Fruit fly (Drosophila melanogaster) whole organism, embryonic: ENCODE data around the gene CG33927.
A peak's percentile ranks its signal among the peaks of the same experiment; 100 is the strongest.

Experiments used
- ATbp ChIP-seq: fragments of 200-800 bp; sonication (Bioruptor generic); optimal IDR thresholded peaks from 2 replicates; lab custom pipeline; 2017; ENCODE audit warnings: missing biosample characterization, mild to moderate bottlenecking, missing genetic modification characterization, missing genetic modification reagents
- Awh ChIP-seq: fragments of 200-800 bp; sonication (Bioruptor generic); IDR thresholded peaks from 2 replicates; pipeline ENCODE4, ENCODE4 v1.3.6; 2022; ENCODE audit warnings: missing biosample characterization, missing genetic modification characterization
- CG10209 ChIP-seq: fragments of 200-800 bp; sonication (Bioruptor generic); optimal IDR thresholded peaks from 3 replicates; lab custom pipeline; 2017; ENCODE audit warnings: missing biosample characterization, mild to moderate bottlenecking, missing genetic modification characterization, missing genetic modification reagents
- CG11695 ChIP-seq: fragments of 200-800 bp; sonication (Bioruptor generic); IDR thresholded peaks from 3 replicates; pipeline ENCODE4 v1.3.6; 2022; ENCODE audit warnings: missing biosample characterization, missing genetic modification characterization
- CG12659 ChIP-seq: fragments of 200-800 bp; sonication (Bioruptor generic); optimal IDR thresholded peaks from 3 replicates; lab custom pipeline; 2017; ENCODE audit warnings: mild to moderate bottlenecking, missing biosample characterization, missing genetic modification reagents, missing genetic modification characterization
- CG13775 ChIP-seq: fragments of 200-800 bp; sonication (Bioruptor generic); optimal IDR thresholded peaks from 3 replicates; lab custom pipeline; 2017; ENCODE audit warnings: missing biosample characterization, mild to moderate bottlenecking, missing genetic modification characterization
- CG15269 ChIP-seq: fragments of 200-800 bp; sonication (Bioruptor generic); optimal IDR thresholded peaks from 2 replicates; lab custom pipeline; 2018; ENCODE audit warnings: missing biosample characterization, mild to moderate bottlenecking, missing genetic modification characterization, moderate library complexity
- CG17385 ChIP-seq: fragments of 200-800 bp; sonication (Bioruptor generic); optimal IDR thresholded peaks from 3 replicates; lab custom pipeline; 2018; ENCODE audit warnings: missing biosample characterization, mild to moderate bottlenecking, missing genetic modification characterization
- CG2199 ChIP-seq: fragments of 200-800 bp; sonication (Bioruptor generic); IDR thresholded peaks from 3 replicates; pipeline ENCODE4 v1.3.6; 2022; ENCODE audit warnings: missing biosample characterization, missing genetic modification characterization
- CG2712 ChIP-seq: fragments of 200-800 bp; optimal IDR thresholded peaks from 3 replicates; lab custom pipeline; 2019; ENCODE audit warnings: missing biosample characterization, mild to moderate bottlenecking, missing genetic modification characterization, moderate library complexity
- CG31365 ChIP-seq: fragments of 200-800 bp; sonication (Bioruptor generic); optimal IDR thresholded peaks from 2 replicates; lab custom pipeline; 2018; ENCODE audit warnings: missing biosample characterization, mild to moderate bottlenecking, missing genetic modification characterization
- CG6272 ChIP-seq: fragments of 200-800 bp; sonication (Bioruptor generic); IDR thresholded peaks from 2 replicates; pipeline ENCODE4 v1.3.6; 2022; ENCODE audit warnings: missing biosample characterization, missing genetic modification characterization
- CG7372 ChIP-seq: fragments of 200-800 bp; sonication (Bioruptor generic); IDR thresholded peaks from 2 replicates; pipeline ENCODE4 v1.3.6; 2022; ENCODE audit warnings: missing biosample characterization, missing genetic modification characterization
- CG9727 ChIP-seq: fragments of 200-800 bp; sonication (Bioruptor generic); optimal IDR thresholded peaks from 3 replicates; lab custom pipeline; 2017; ENCODE audit warnings: missing biosample characterization, mild to moderate bottlenecking, missing genetic modification characterization
- CG9876 ChIP-seq: fragments of 200-800 bp; sonication (Bioruptor generic); optimal IDR thresholded peaks from 2 replicates; lab custom pipeline; 2016; ENCODE audit warnings: missing biosample characterization, missing genetic modification characterization
- Camta ChIP-seq: fragments of 200-800 bp; sonication (Bioruptor generic); optimal IDR thresholded peaks from 2 replicates; lab custom pipeline; 2016; ENCODE audit warnings: missing biosample characterization, missing genetic modification characterization
- Deaf1 ChIP-seq: fragments of 200-800 bp; optimal IDR thresholded peaks from 3 replicates; lab custom pipeline; 2019; ENCODE audit warnings: missing biosample characterization, mild to moderate bottlenecking, missing genetic modification characterization, moderate library complexity
- Dll ChIP-seq: fragments of 200-800 bp; sonication (Bioruptor generic); IDR thresholded peaks from 4 replicates; pipeline ENCODE4 v1.3.6; 2022; ENCODE audit warnings: missing biosample characterization, missing genetic modification characterization; ENCODE audit not compliant: partially characterized antibody
- Dp ChIP-seq: fragments of 200-800 bp; sonication (Bioruptor generic); optimal IDR thresholded peaks from 2 replicates; lab custom pipeline; 2018; ENCODE audit warnings: missing biosample characterization, mild to moderate bottlenecking, missing genetic modification characterization, moderate library complexity
- ERR ChIP-seq: fragments of 200-800 bp; sonication (Bioruptor generic); optimal IDR thresholded peaks from 2 replicates; lab custom pipeline; 2016; ENCODE audit warnings: missing biosample characterization, missing genetic modification characterization
- Eip74EF ChIP-seq, 2 experiments: fragments of 200-800 bp in 1 of 2; fragments of >200 bp in 1 of 2; sonication (Bioruptor generic) in 1 of 2; optimal IDR thresholded peaks; 2 replicates each; lab custom pipeline; 2017 to 2019; ENCODE audit warnings: missing biosample characterization in 2 of 2, missing genetic modification characterization in 2 of 2, mild to moderate bottlenecking in 1 of 2, moderate library complexity in 1 of 2
- H15 ChIP-seq: fragments of 200-800 bp; sonication (Bioruptor generic); IDR thresholded peaks from 3 replicates; pipeline ENCODE4 v1.3.6; 2022; ENCODE audit warnings: missing biosample characterization, missing genetic modification characterization
- HmgZ ChIP-seq: fragments of 200-800 bp; sonication (Bioruptor generic); optimal IDR thresholded peaks from 2 replicates; lab custom pipeline; 2018; ENCODE audit warnings: missing biosample characterization, mild to moderate bottlenecking, missing genetic modification characterization
- Hsf ChIP-seq: fragments of 200-800 bp; sonication (Bioruptor generic); optimal IDR thresholded peaks from 3 replicates; lab custom pipeline; 2016; ENCODE audit warnings: missing biosample characterization, missing genetic modification characterization
- Ravus ChIP-seq: fragments of 200-800 bp; sonication (Bioruptor generic); IDR thresholded peaks from 2 replicates; pipeline ENCODE4 v1.3.6; 2022; ENCODE audit warnings: missing biosample characterization, missing genetic modification characterization
- Side ChIP-seq: fragments of 200-800 bp; sonication (Bioruptor generic); optimal IDR thresholded peaks from 2 replicates; lab custom pipeline; 2016; ENCODE audit warnings: missing biosample characterization, missing genetic modification characterization
- Taf1 ChIP-seq: fragments of 200-800 bp; sonication (Bioruptor generic); IDR thresholded peaks from 2 replicates; pipeline ENCODE4 v1.3.6; 2022; ENCODE audit warnings: missing biosample characterization, missing genetic modification characterization
- Tbp ChIP-seq: fragments of >200 bp; optimal IDR thresholded peaks from 2 replicates; lab custom pipeline; 2018; ENCODE audit warnings: missing biosample characterization, missing genetic modification characterization
- amos ChIP-seq: fragments of 200-800 bp; sonication (Bioruptor generic); IDR thresholded peaks from 2 replicates; pipeline ENCODE4 v1.3.6; 2022; ENCODE audit warnings: missing biosample characterization, missing genetic modification characterization; ENCODE audit not compliant: partially characterized antibody
- bigmax ChIP-seq: fragments of 200-800 bp; sonication (Bioruptor generic); optimal IDR thresholded peaks from 2 replicates; lab custom pipeline; 2018; ENCODE audit warnings: missing biosample characterization, mild to moderate bottlenecking, missing genetic modification characterization
- br ChIP-seq: fragments of >200 bp; optimal IDR thresholded peaks from 2 replicates; lab custom pipeline; 2017
- btn ChIP-seq: fragments of 200-800 bp; sonication (Bioruptor generic); optimal IDR thresholded peaks from 2 replicates; lab custom pipeline; 2016; ENCODE audit warnings: missing biosample characterization, missing genetic modification characterization
- cg ChIP-seq: fragments of 200-800 bp; sonication (Bioruptor generic); optimal IDR thresholded peaks from 3 replicates; lab custom pipeline; 2019; ENCODE audit warnings: missing biosample characterization, mild to moderate bottlenecking, missing genetic modification characterization, moderate library complexity
- croc ChIP-seq: fragments of 200-800 bp; sonication (Bioruptor generic); conservative IDR thresholded peaks from 3 replicates; pipeline ENCODE4 v1.3.6; 2022; ENCODE audit warnings: missing biosample characterization, missing genetic modification characterization
- crol ChIP-seq: fragments of 200-800 bp; sonication (Bioruptor generic); IDR thresholded peaks from 2 replicates; pipeline ENCODE4 v1.3.6; 2022; ENCODE audit warnings: missing biosample characterization, missing genetic modification characterization
- danr ChIP-seq: fragments of 200-800 bp; sonication (Bioruptor generic); IDR thresholded peaks from 2 replicates; pipeline ENCODE4 v1.3.6; 2022; ENCODE audit warnings: missing biosample characterization, missing genetic modification characterization
- disco-r ChIP-seq: fragments of 200-800 bp; sonication (Bioruptor generic); optimal IDR thresholded peaks from 2 replicates; lab custom pipeline; 2016; ENCODE audit warnings: missing biosample characterization, missing genetic modification characterization
- dm ChIP-seq: fragments of 200-800 bp; sonication (Bioruptor generic); optimal IDR thresholded peaks from 3 replicates; lab custom pipeline; 2016; ENCODE audit warnings: missing biosample characterization, missing genetic modification characterization
- en ChIP-seq: fragments of 200-800 bp; sonication (Bioruptor generic); optimal IDR thresholded peaks from 2 replicates; lab custom pipeline; 2016; ENCODE audit warnings: missing biosample characterization, missing genetic modification characterization
- knrl ChIP-seq: fragments of 200-800 bp; sonication (Bioruptor generic); IDR thresholded peaks from 3 replicates; pipeline ENCODE4 v1.3.6; 2022; ENCODE audit warnings: missing biosample characterization, missing genetic modification characterization; ENCODE audit not compliant: partially characterized antibody
- nau ChIP-seq: fragments of 200-800 bp; sonication (Bioruptor generic); optimal IDR thresholded peaks from 3 replicates; lab custom pipeline; 2017; ENCODE audit warnings: missing biosample characterization, mild to moderate bottlenecking, missing genetic modification characterization, missing genetic modification reagents
- nerfin-1 ChIP-seq: fragments of 200-800 bp; sonication (Bioruptor generic); optimal IDR thresholded peaks from 3 replicates; lab custom pipeline; 2019; ENCODE audit warnings: missing biosample characterization, mild to moderate bottlenecking, missing genetic modification characterization, moderate library complexity
- peb ChIP-seq: fragments of 200-800 bp; sonication (Bioruptor generic); IDR thresholded peaks from 2 replicates; pipeline ENCODE4 v1.3.6; 2022; ENCODE audit warnings: missing biosample characterization, missing genetic modification characterization
- pfk ChIP-seq: fragments of 200-800 bp; sonication (Bioruptor generic); optimal IDR thresholded peaks from 2 replicates; lab custom pipeline; 2018; ENCODE audit warnings: missing biosample characterization, mild to moderate bottlenecking, missing genetic modification characterization, moderate library complexity
- rib ChIP-seq: fragments of 200-800 bp; sonication (Bioruptor generic); IDR thresholded peaks from 2 replicates; pipeline ENCODE4 v1.3.6; 2022; ENCODE audit warnings: missing biosample characterization, missing genetic modification characterization
- stwl ChIP-seq: fragments of 200-800 bp; sonication (Bioruptor generic); optimal IDR thresholded peaks from 3 replicates; lab custom pipeline; 2018; ENCODE audit warnings: missing biosample characterization, mild to moderate bottlenecking, missing genetic modification characterization, moderate library complexity
- trh ChIP-seq: fragments of 200-800 bp; sonication (Bioruptor generic); optimal IDR thresholded peaks from 2 replicates; lab custom pipeline; 2016; ENCODE audit warnings: missing biosample characterization, missing genetic modification characterization
- usp ChIP-seq: fragments of >200 bp; optimal IDR thresholded peaks from 2 replicates; lab custom pipeline; 2017; ENCODE audit warnings: missing biosample characterization, missing genetic modification characterization
- zfh2 ChIP-seq: fragments of 200-800 bp; sonication (Bioruptor generic); optimal IDR thresholded peaks from 2 replicates; lab custom pipeline; 2016; ENCODE audit warnings: missing biosample characterization, missing genetic modification characterization

The CG33927 gene

DNA sequence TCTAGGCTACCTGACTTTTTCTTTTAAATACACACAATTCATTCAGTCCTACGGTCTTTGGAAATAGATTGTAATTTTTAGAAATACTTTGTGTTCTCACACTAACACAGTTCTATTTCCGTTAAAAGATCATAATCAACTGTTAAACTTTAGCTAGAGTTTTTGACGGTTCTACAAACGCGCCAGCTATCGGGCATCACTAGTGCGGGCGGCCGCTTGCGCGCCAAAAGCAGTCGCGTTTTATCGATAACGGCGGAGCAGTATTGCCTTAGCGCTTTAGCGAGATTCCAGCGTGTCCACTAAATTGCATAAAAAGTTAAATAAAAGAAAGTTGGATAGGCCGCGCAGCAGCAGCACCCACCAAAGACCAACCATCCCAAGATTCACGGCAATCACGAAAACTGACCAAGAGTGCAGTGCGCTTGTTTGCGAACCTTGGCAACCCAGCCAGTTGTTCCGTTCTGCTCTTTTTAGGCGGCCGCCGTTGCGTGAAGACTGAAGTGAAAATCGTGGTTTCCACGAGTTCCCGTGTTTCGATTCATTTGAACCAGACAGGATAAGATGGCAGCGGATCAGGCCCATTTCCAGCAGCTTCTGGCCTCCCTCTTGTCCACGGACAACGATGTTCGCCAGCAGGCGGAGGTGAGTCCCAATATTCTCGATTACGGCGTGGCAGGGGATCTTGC, 41.1 kb downstream of the CG33927 start, which contains the start of gene Karybeta3 (continued):
- TF ChIP-seq Ravus (GFP tag; lab: Robert Waterston, UW) (no peak; the same call in 1 of the 2 replicates), CG12659 (GFP tag; lab: Kevin White, UChicago) (peak; percentile 73), nau (peak; percentile 69), usp (GFP tag; lab: Kevin White, UChicago) (no peak), Camta (peak; percentile 55), Deaf1 (tag; lab: Kevin White, UChicago) (no peak), Hsf (GFP tag; lab: Kevin White, UChicago) (peak; percentile 82), ERR (GFP tag; lab: Kevin White, UChicago) (peak; percentile 59), nerfin-1 (tag; lab: Kevin White, UChicago) (peak; percentile 41), CG9727 (GFP tag; lab: Kevin White, UChicago) (peak; percentile 74), croc (GFP tag; lab: Robert Waterston, UW) (0 out of 3 replicates have a peak, but pooled peaks have one; percentile 24), CG7372 (GFP tag; lab: Robert Waterston, UW) (peak; percentile 69; the same call in 1 of the 2 replicates), disco-r (GFP tag; lab: Kevin White, UChicago) (peak; percentile 48), CG13775 (GFP tag; lab: Kevin White, UChicago) (peak; percentile 85), dm (GFP tag; lab: Kevin White, UChicago) (peak; percentile 84), Awh (GFP tag; lab: Robert Waterston, UW) (peak; percentile 68), CG15269 (tag; lab: Kevin White, UChicago) (peak; percentile 64), knrl (GFP tag; lab: Robert Waterston, UW) (peak; percentile 57), br (lab: Kevin White, UChicago) (no peak), Taf1 (GFP tag; lab: Robert Waterston, UW) (peak; percentile 32; the same call in 1 of the 2 replicates), danr (peak; percentile 26; the same call in 1 of the 2 replicates), Tbp (GFP tag; lab: Kevin White, UChicago) (no peak), CG17385 (GFP tag; lab: Kevin White, UChicago) (peak; percentile 60), peb (GFP tag; lab: Robert Waterston, UW) (peak; percentile 49), CG6272 (GFP tag; lab: Robert Waterston, UW) (peak; percentile 68), ATbp (no peak), cg (GFP tag; lab: Kevin White, UChicago) (no peak), H15 (GFP tag; lab: Robert Waterston, UW) (peak; percentile 56; the same call in 1 of the 3 replicates), Side (GFP tag; lab: Kevin White, UChicago) (peak; percentile 80), CG11695 (GFP tag; lab: Robert Waterston, UW) (peak; percentile 62; the same call in 1 of the 3 replicates), amos (GFP tag; lab: Robert Waterston, UW) (peak; percentile 46), pfk (GFP tag; lab: Kevin White, UChicago) (peak; percentile 66), btn (GFP tag; lab: Kevin White, UChicago) (peak; percentile 76), CG2712 (tag; lab: Kevin White, UChicago) (peak; percentile 66), zfh2 (GFP tag; lab: Kevin White, UChicago) (peak; percentile 84), CG2199 (GFP tag; lab: Robert Waterston, UW) (peak; percentile 50; the same call in 1 of the 3 replicates), rib (0 out of 2 replicates have a peak, but pooled peaks have one; percentile 56), bigmax (GFP tag; lab: Kevin White, UChicago) (no peak), trh (GFP tag; lab: Kevin White, UChicago) (no peak), HmgZ (peak; percentile 84), CG10209 (GFP tag; lab: Kevin White, UChicago) (peak; percentile 66), Dll (GFP tag; lab: Robert Waterston, UW) (peak; percentile 73), Dp (peak; percentile 91), Eip74EF (GFP tag; optimal IDR thresholded peaks at IDR 0.05; lab: Kevin White, UChicago) (peak in 1 of 2 experiments; percentile 30), stwl (tag; lab: Kevin White, UChicago) (peak; percentile 47), CG31365 (tag; lab: Kevin White, UChicago) (peak; percentile 50), crol (0 out of 2 replicates have a peak, but pooled peaks have one; percentile 27), en (GFP tag; lab: Kevin White, UChicago) (peak; percentile 61), CG9876 (peak; percentile 60)
